Fruit fly (Drosophila melanogaster) whole organism, wandering third instar larva: Measurements from ENCODE around the gene mtd.

Source experiments
- dl ChIP-seq, 2 experiments: fragments of 175-275, 200-275 bp in 1 of 2; fragments of 200-275 bp in 1 of 2; sonication (Bioruptor generic); optimal IDR thresholded peaks; lab custom pipeline; 2018; ENCODE audit warnings: mild to moderate bottlenecking in 2 of 2, missing biosample characterization in 2 of 2, missing genetic modification characterization in 2 of 2, moderate library complexity in 2 of 2; ENCODE audit not compliant: partially characterized antibody in 2 of 2, insufficient read depth in 1 of 2
- h ChIP-seq: fragments of 200-800 bp; sonication (Bioruptor generic); optimal IDR thresholded peaks from 3 replicates; lab custom pipeline; 2016; ENCODE audit warnings: missing biosample characterization, mild to moderate bottlenecking, missing genetic modification characterization
- usp ChIP-seq: fragments of >200 bp; optimal IDR thresholded peaks from 2 replicates; lab custom pipeline; 2017; ENCODE audit warnings: missing biosample characterization, missing genetic modification characterization

DNA sequence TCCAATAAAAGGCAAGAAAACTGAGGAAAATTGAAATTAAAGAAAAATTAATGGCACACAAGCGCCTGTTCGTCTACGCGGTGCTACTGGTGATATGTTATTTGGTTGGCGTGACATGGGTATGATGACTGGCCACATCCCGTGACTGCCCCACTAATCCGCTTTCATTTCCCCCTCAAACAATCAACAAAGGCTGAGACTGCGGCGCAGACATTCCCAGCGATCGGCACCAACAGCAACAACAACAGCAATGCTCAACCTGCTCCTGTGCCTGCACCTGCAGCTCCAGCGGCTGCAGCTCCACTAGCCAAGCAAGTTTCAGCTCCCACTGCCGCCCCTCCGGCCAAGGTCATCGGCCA, 4.9 kb upstream of the mtd start:
- TF ChIP-seq usp (GFP tag; lab: Kevin White, UChicago) = no peak
- no peak for TF ChIP-seq h
- TF ChIP-seq dl (GFP tag; optimal IDR thresholded peaks at IDR 0.05; lab: Kevin White, UChicago; ENCODE audit: insufficient read depth in 1 of 2, partially characterized antibody in 2 of 2) = no peak
